Fruit fly (Drosophila melanogaster): Measurements from ENCODE around the gene CG1265.

The CG1265 gene

DNA sequence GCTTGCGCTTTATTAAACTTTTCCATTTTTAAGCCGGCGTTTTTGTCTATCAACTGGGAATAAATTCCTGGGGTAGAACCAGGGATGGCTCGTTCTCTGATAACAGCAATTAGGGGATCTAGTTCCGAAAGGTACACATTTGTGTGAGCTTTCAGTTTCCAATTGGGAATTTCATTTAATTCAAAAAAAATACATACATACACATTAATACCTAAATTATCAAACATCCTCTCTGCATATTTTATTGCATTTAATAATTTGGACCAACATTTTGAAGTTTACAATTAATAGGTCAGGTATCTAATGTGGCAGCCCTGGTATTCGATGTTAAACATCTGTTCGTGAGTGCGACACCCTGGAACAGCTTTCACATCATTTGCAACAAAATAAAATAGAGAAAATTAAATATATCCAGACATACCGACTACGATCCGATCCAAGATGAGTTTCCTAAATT lies 4.6 kb downstream of the CG1265 start, which contains the start of the genes CG15011 and CG1309 (continued):
- TF ChIP-seq achi (GFP tag; optimal IDR thresholded peaks at IDR 0.05): peak; percentile 82
- peak; percentile 66 for TF ChIP-seq CG10669 (GFP tag; optimal IDR thresholded peaks at IDR 0.05)
- peak; percentile 85 for TF ChIP-seq CG3032 (tag; optimal IDR thresholded peaks at IDR 0.05)
- peak; percentile 55 for TF ChIP-seq CG11762 (GFP tag; optimal IDR thresholded peaks at IDR 0.05; ENCODE audit: insufficient read depth)
- peak; percentile 65 for TF ChIP-seq Lpt (GFP tag; optimal IDR thresholded peaks at IDR 0.05)
- peak; percentile 84 for TF ChIP-seq Hr4 (GFP tag; optimal IDR thresholded peaks at IDR 0.05)
- TF ChIP-seq CG16779 (tag; optimal IDR thresholded peaks at IDR 0.05): no peak
- peak; percentile 89 for TF ChIP-seq Hr39 (GFP tag; optimal IDR thresholded peaks at IDR 0.05)
- TF ChIP-seq net (GFP tag; optimal IDR thresholded peaks at IDR 0.05): peak; percentile 60
- peak; percentile 69 for TF ChIP-seq fkh (GFP tag; optimal IDR thresholded peaks at IDR 0.05)
- peak; percentile 86 for TF ChIP-seq Eip75B (GFP tag; optimal IDR thresholded peaks at IDR 0.05)
- TF ChIP-seq CG3919 (GFP tag; optimal IDR thresholded peaks at IDR 0.05): peak; percentile 83
- peak; percentile 33; the same call in 1 of the 3 replicates for TF ChIP-seq CG8119 (GFP tag; IDR thresholded peaks at IDR 0.05)
- peak; percentile 82 for TF ChIP-seq topi (GFP tag; optimal IDR thresholded peaks at IDR 0.05)
- peak; percentile 1 for TF ChIP-seq CG6854 (GFP tag; optimal IDR thresholded peaks at IDR 0.05)
- peak; percentile 99 for TF ChIP-seq svp (GFP tag)
- TF ChIP-seq CG8319 (GFP tag; optimal IDR thresholded peaks at IDR 0.05): peak; percentile 67
- TF ChIP-seq dsx (GFP tag; optimal IDR thresholded peaks at IDR 0.05; ENCODE audit: poor library complexity, severe bottlenecking): peak; percentile 86
- TF ChIP-seq CG6276 (GFP tag; optimal IDR thresholded peaks at IDR 0.05): no peak
- TF ChIP-seq dac (GFP tag; optimal IDR thresholded peaks at IDR 0.05): peak; percentile 61
- peak; percentile 89 for TF ChIP-seq CG31627 (GFP tag; optimal IDR thresholded peaks at IDR 0.05)
- TF ChIP-seq Sox14 (GFP tag; optimal IDR thresholded peaks at IDR 0.05): peak; percentile 86
- peak; percentile 66 for TF ChIP-seq CG6808 (GFP tag; optimal IDR thresholded peaks at IDR 0.05)
- TF ChIP-seq salr (GFP tag; optimal IDR thresholded peaks at IDR 0.05): peak; percentile 41 to 47
- peak; percentile 86 for TF ChIP-seq cyc (GFP tag; optimal IDR thresholded peaks at IDR 0.05)
- TF ChIP-seq pdm3 (GFP tag; optimal IDR thresholded peaks at IDR 0.05): peak; percentile 83
- peak; percentile 24 for TF ChIP-seq Hr38 (GFP tag; optimal IDR thresholded peaks at IDR 0.05)
- peak; percentile 68 for TF ChIP-seq CG11902 (GFP tag; optimal IDR thresholded peaks at IDR 0.05)
- TF ChIP-seq CG6163 (GFP tag; IDR thresholded peaks at IDR 0.05): peak; percentile 34; the same call in 1 of the 3 replicates
- TF ChIP-seq Gug (GFP tag; IDR thresholded peaks at IDR 0.05): peak; percentile 58; the same call in 1 of the 2 replicates
- TF ChIP-seq ss (GFP tag; optimal IDR thresholded peaks at IDR 0.05): peak; percentile 49 to 75
- TF ChIP-seq CG4318 (GFP tag; optimal IDR thresholded peaks at IDR 0.05): no peak
- TF ChIP-seq CG11294 (GFP tag; IDR thresholded peaks at IDR 0.05): no peak
- peak; percentile 70 for TF ChIP-seq Sox15 (GFP tag; optimal IDR thresholded peaks at IDR 0.05)
- TF ChIP-seq Eip93F (GFP tag; optimal IDR thresholded peaks at IDR 0.05): peak; percentile 7
- TF ChIP-seq vri (GFP tag; optimal IDR thresholded peaks at IDR 0.05): no peak
- TF ChIP-seq CG32006 (GFP tag; optimal IDR thresholded peaks at IDR 0.05): peak; percentile 75
- TF ChIP-seq OdsH (GFP tag; optimal IDR thresholded peaks at IDR 0.05): peak; percentile 83

- TF ChIP-seq CG9139 (GFP tag; optimal IDR thresholded peaks at IDR 0.05) (no peak), fkh (GFP tag; optimal IDR thresholded peaks at IDR 0.05) (no peak), Smox (GFP tag; optimal IDR thresholded peaks at IDR 0.05) (no peak), CG11762 (GFP tag; optimal IDR thresholded peaks at IDR 0.05; ENCODE audit: insufficient read depth) (no peak), CG10631 (GFP tag; optimal IDR thresholded peaks at IDR 0.05) (no peak), topi (GFP tag; optimal IDR thresholded peaks at IDR 0.05) (no peak)
These were observed 6.6 kb downstream of the CG1265 start for dm6 chr3L:4261177-4261576.

Measured in whole organism, prepupa.